Fruit fly (Drosophila melanogaster): ENCODE measurements around the gene Dhdds.

DNA sequence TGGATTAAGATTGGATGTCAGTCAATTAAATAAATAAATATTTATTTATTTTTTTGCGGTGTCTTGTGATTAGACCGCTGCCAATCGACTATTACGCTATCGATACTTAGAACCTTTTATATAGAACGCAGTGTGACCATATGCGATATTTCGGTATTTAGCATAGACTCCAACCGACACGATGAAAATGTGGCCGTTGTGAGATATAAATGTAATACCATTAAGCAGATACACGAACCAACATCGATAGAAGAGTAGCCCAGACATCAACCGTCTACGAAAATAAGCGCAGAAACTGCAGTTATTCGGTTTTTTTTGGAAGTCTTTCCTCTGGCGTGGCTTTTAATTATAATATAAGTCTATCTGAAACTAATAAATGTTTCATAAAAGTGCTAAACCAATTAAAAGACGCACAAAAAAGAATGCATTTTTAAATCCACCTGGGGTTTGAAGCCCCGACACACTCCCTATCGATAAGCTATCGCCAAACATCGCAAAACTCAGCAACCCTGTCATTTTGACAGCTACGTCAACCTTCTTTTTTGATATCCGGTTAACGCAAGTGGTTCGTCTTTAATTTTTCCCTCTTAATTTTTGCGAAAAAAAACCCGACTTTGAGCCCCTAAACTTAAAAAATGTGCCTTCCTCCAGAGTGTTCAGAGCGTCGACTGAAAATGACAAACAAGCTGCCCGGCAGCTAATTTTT, at the start of gene Dhdds, which contains the start of gene RpS14a:
- TF ChIP-seq Dll (optimal IDR thresholded peaks at IDR 0.05), result no peak
- TF ChIP-seq CG8478 (optimal IDR thresholded peaks at IDR 0.05), result no peak
